Fruit fly (Drosophila melanogaster) whole organism, embryonic: ENCODE results near the gene Cbp20.

ENCODE experiments used
- CG17328 ChIP-seq: fragments of 200-800 bp; sonication (Bioruptor generic); IDR thresholded peaks from 2 replicates; pipeline ENCODE4 v1.3.6; 2022; ENCODE audit warnings: missing biosample characterization, missing genetic modification characterization
- CG8290 ChIP-seq, 3 experiments: fragments of 200-800 bp; sonication (Bioruptor generic); optimal IDR thresholded peaks; 2 replicates each; lab custom pipeline; 2016 to 2019; ENCODE audit warnings: missing biosample characterization in 3 of 3, missing genetic modification characterization in 3 of 3, mild to moderate bottlenecking in 2 of 3, moderate library complexity in 1 of 3

- TF ChIP-seq CG17328 (GFP tag; lab: Robert Waterston, UW) = no peak
- TF ChIP-seq CG8290 (GFP tag; optimal IDR thresholded peaks at IDR 0.05; lab: Kevin White, UChicago) = no peak
- peak in 1 of 2 experiments; percentile 15 for TF ChIP-seq CG8290 (tag; optimal IDR thresholded peaks at IDR 0.05; lab: Kevin White, UChicago)
Observed at dm6 chr3R:18168398-18168797, 3.9 kb downstream of the Cbp20 start.
